Worm (Caenorhabditis elegans) whole organism, L4/young adult: ENCODE results near the gene C47E12.14.

Source experiments
- W03F9.2 ChIP-seq: fragments of 150-350 bp; optimal IDR thresholded peaks from 2 replicates; lab custom pipeline; 2014; ENCODE audit warnings: missing biosample characterization, missing genetic modification characterization
- him-1 ChIP-seq: sonication (generic microtip); optimal IDR thresholded peaks from 2 replicates; lab custom pipeline; 2016; ENCODE audit warnings: missing genotype, missing genetic modification reagents, missing genetic modification characterization, missing compliant biosample characterization

DNA sequence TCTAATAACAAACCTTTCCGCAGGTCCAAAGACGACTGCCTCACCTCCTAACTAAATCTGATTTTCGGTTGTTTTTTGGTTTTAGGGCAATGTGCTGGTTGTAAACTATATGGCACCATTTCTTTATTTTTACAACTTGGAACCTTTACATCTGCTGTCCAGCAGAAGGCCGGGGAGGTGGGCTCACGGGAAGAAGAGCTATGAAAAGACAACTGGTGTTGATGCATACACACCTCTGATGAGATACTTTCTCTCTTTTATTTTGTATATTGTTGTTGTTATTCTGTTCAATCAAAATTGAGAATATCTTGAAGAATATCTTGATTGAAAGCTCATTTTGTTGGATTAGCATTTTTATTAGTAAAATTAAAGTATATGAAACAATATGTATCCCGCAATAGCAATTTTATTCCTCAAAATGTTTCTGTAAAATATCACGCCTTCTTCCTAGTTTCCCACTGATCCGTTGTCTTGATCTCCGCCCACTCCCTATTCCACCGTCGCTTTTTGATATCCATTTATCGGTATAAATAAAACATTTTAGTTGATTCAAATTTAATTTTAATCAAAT lies 1.5 kb upstream of the C47E12.14 start, which contains the start of gene dhp-2:
- TF ChIP-seq him-1 (tag; lab: Kevin White, UChicago) (no peak), W03F9.2 (tag; lab: Kevin White, UChicago) (no peak)
